Worm (Caenorhabditis elegans) whole organism, young adult: ENCODE measurements around the gene F26F4.5.

Experiments
- ama-1 ChIP-seq, 3 experiments: fragments of 150-350 bp in 1 of 3; sonication (generic microtip) in 2 of 3; optimal IDR thresholded peaks; 2 replicates each; lab custom pipeline; 2014 to 2018; ENCODE audit warnings: missing biosample characterization in 2 of 3, missing genetic modification characterization in 2 of 3, missing genetic modification reagents in 2 of 3
- ceh-100 ChIP-seq: fragments of 200-800 bp; sonication (Bioruptor generic); IDR thresholded peaks from 2 replicates; pipeline ENCODE4 v1.3.6; 2022; ENCODE audit warnings: missing genetic modification reagents, missing genetic modification characterization, missing compliant biosample characterization
- egl-18 ChIP-seq: fragments of 200-800 bp; sonication (Bioruptor generic); IDR thresholded peaks from 2 replicates; pipeline ENCODE4 v1.3.6; 2022; ENCODE audit warnings: missing genetic modification reagents, missing genetic modification characterization, missing compliant biosample characterization
- tbp1 ChIP-seq: fragments of 200-800 bp; sonication (Bioruptor generic); optimal IDR thresholded peaks from 2 replicates; lab custom pipeline; 2018; ENCODE audit warnings: mild to moderate bottlenecking, missing genetic modification characterization, missing compliant biosample characterization

DNA sequence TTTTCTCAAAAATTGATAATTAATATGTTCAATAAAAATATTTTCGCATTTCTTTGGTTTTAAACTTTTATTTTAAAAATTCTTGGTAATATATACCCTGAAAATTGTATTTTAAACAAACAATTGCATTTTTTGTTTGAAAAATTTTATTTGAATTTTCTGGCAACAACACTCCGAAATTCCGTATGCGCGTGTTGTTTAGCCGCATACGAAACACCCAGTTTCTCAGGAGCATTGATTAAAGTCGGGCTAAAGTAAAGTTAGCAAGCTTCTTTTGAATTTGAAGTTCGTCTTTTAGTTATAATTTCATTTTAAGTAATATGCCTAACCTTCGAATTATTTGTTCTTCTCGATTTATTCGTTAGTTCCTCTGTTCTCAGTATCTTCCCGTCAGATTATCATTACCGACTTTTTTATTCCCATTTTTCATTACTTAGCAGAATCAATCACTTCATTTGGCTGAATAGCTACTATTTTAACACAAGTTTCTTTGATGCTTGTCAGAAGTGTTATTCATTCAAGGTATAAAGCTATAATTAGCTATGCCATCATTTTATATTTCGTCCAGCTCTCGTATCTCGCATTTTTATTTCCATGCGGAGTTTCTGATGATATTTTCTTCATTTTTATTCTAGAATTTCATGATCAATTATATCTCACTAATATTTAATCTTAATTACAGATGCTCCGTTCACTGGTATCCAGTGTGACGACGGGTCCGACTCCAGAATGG, 44.0 kb upstream of the F26F4.5 start, which contains the start of gene mrps-18C:
- TF ChIP-seq ama-1 (optimal IDR thresholded peaks at IDR 0.05; lab: Kevin White, UChicago) (no peak), ama-1 (GFP tag; optimal IDR thresholded peaks at IDR 0.05; lab: Kevin White, UChicago) (no peak), tbp1 (GFP tag; lab: Kevin White, UChicago) (no peak), ceh-100 (GFP tag; lab: Robert Waterston, UW) (no peak), egl-18 (no peak)
